Fruit fly (Drosophila melanogaster) whole organism: Measurements from ENCODE around the gene srl.

ENCODE experiments used
- Dll ChIP-seq: fragments of >200 bp; optimal IDR thresholded peaks from 2 replicates; lab custom pipeline; 2017
- psq ChIP-seq: fragments of >200 bp; optimal IDR thresholded peaks from 2 replicates; lab custom pipeline; 2017
- usp ChIP-seq: fragments of >200 bp; optimal IDR thresholded peaks from 2 replicates; lab custom pipeline; 2017; ENCODE audit warnings: missing biosample characterization, missing genetic modification characterization, mixed read lengths

DNA sequence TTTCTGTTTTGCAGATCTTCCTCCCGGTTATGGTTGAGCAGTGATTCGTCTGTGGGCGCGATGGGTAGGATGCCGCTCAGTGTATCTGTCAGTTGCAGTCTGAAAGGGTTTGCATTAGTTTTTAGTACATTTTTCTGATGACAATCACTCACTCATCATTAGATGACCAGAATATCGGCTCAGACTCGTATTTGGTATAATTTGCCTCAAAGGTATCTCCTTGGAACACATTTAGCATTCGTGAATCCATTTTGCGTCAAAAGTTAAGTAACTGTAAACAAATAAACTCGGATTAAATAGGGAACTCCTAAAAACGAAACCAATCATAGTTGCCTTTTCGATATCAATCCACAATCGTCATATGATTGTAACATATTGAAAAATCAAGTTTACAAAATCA is 2.4 kb downstream of the srl start, which contains the start of gene CG31525:
- TF ChIP-seq Dll (lab: Kevin White, UChicago) (no peak), usp (GFP tag; lab: Kevin White, UChicago) (no peak), psq (no peak)
